Fruit fly (Drosophila melanogaster) S2 (cell line): ENCODE measurements around the gene COX6CL.

Experiments
- CG8478 ChIP-seq: fragments of >200 bp; optimal IDR thresholded peaks from 2 replicates; lab custom pipeline; 2018
- CTCF ChIP-seq, 2 experiments: fragments of >200 bp; optimal IDR thresholded peaks; 2 replicates each; lab custom pipeline; 2018

DNA sequence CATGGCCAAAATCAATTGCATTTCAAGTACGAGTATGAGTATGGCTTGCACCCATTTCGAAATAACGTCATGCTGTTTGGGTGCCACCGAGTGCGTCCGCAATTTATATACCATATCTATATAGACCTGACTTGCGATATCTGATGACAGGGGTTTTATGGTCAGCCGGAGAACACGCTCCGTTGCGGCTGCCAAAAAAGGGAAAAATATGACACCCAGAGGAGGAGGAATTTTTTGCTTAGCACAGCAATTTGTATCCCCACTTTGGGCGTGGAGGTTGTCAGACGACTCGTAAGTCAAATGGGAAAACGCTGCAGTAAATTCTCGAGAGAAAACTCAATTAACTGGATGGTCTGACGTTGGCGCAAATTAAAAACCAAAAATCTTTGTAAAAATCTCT lies 38.5 kb upstream of the COX6CL start:
- TF ChIP-seq CTCF (optimal IDR thresholded peaks at IDR 0.05; lab: Kevin White, UChicago), result no peak
- TF ChIP-seq CG8478 (lab: Kevin White, UChicago), result no peak
